Worm (Caenorhabditis elegans) whole organism, early embryonic: ENCODE measurements around the gene F15B9.6.

Experiments used
- B0310.2 ChIP-seq: sonication (generic microtip); optimal IDR thresholded peaks from 2 replicates; lab custom pipeline; 2016; ENCODE audit warnings: mild to moderate bottlenecking, missing genetic modification characterization, missing compliant biosample characterization
- F13C5.2 ChIP-seq: sonication (generic microtip); optimal IDR thresholded peaks from 2 replicates; lab custom pipeline; 2017; ENCODE audit warnings: mild to moderate bottlenecking, missing genetic modification characterization, inconsistent platforms, missing compliant biosample characterization
- aly-1 ChIP-seq: sonication (generic microtip); optimal IDR thresholded peaks from 2 replicates; lab custom pipeline; 2016; ENCODE audit warnings: missing genetic modification characterization, missing compliant biosample characterization
- ama-1 ChIP-seq: fragments of 150-350 bp; optimal IDR thresholded peaks from 2 replicates; lab custom pipeline; 2014
- ceh-36 ChIP-seq: sonication (generic microtip); optimal IDR thresholded peaks from 2 replicates; lab custom pipeline; 2016; ENCODE audit warnings: missing genetic modification characterization, inconsistent platforms, missing compliant biosample characterization
- ets-7 ChIP-seq: sonication (generic microtip); optimal IDR thresholded peaks from 2 replicates; lab custom pipeline; 2016; ENCODE audit warnings: missing genotype, missing genetic modification characterization, missing compliant biosample characterization
- flt-1 ChIP-seq: fragments of 200-800 bp; sonication (Bioruptor generic); IDR thresholded peaks from 2 replicates; pipeline ENCODE4 v1.3.6; 2022; ENCODE audit warnings: missing genetic modification characterization, missing compliant biosample characterization
- hmbx-1 ChIP-seq: sonication (generic microtip); optimal IDR thresholded peaks from 2 replicates; lab custom pipeline; 2016; ENCODE audit warnings: mild to moderate bottlenecking, missing genetic modification characterization, missing compliant biosample characterization
- hmg-4 ChIP-seq: fragments of 200-800 bp; sonication (Bioruptor generic); optimal IDR thresholded peaks from 2 replicates; lab custom pipeline; 2018; ENCODE audit warnings: mild to moderate bottlenecking, missing genetic modification characterization, missing compliant biosample characterization
- scrt-1 ChIP-seq: fragments of 200-800 bp; sonication (Bioruptor generic); IDR thresholded peaks from 2 replicates; pipeline ENCODE4 v1.3.6; 2022; ENCODE audit warnings: missing genetic modification characterization, missing compliant biosample characterization
- sea-1 ChIP-seq: fragments of 200-800 bp; sonication (Bioruptor generic); conservative IDR thresholded peaks from 2 replicates; pipeline ENCODE4 v1.3.6; 2022; ENCODE audit warnings: missing genetic modification characterization, missing compliant biosample characterization
- tbx-11 ChIP-seq: fragments of 200-800 bp; sonication (Bioruptor generic); IDR thresholded peaks from 2 replicates; pipeline ENCODE4 v1.3.6; 2022; ENCODE audit warnings: missing genetic modification characterization, missing compliant biosample characterization

ce11 chrV:12987061-12987460 lies 26.9 kb upstream of the F15B9.6 start, which contains the start of gene shw-3:
- TF ChIP-seq ama-1 (lab: Kevin White, UChicago) (no peak), F13C5.2 (tag; lab: Kevin White, UChicago) (no peak), aly-1 (no peak), sea-1 (no peak), tbx-11 (GFP tag; lab: Robert Waterston, UW) (no peak), ets-7 (tag; lab: Kevin White, UChicago) (no peak), B0310.2 (tag; lab: Kevin White, UChicago) (no peak), hmbx-1 (no peak), scrt-1 (no peak), flt-1 (no peak), hmg-4 (no peak), ceh-36 (no peak)
